Worm (Caenorhabditis elegans): ENCODE data around the gene gbas-1.

Gene gbas-1

ce11 chrII:2483507-2483906 is 21.2 kb upstream of the gbas-1 start, which contains the start of gene F53G2.13:
Gene F53G2.13, plus strand, starts transcription at chrII:2483807.
- TF ChIP-seq ceh-2 (tag; optimal IDR thresholded peaks at IDR 0.05) (no peak), ceh-19 (GFP tag; optimal IDR thresholded peaks at IDR 0.05) (no peak), hlh-30 (tag; optimal IDR thresholded peaks at IDR 0.05; ENCODE audit: insufficient read depth) (no peak), lin-11 (tag; optimal IDR thresholded peaks at IDR 0.05) (no peak), ceh-22 (tag; optimal IDR thresholded peaks at IDR 0.05) (no peak), unc-3 (GFP tag; conservative IDR thresholded peaks at IDR 0.05) (no peak), unc-3 (tag; optimal IDR thresholded peaks at IDR 0.05) (no peak), elt-2 (tag; optimal IDR thresholded peaks at IDR 0.05) (no peak), hlh-6 (tag; optimal IDR thresholded peaks at IDR 0.05) (no peak), ceh-18 (tag; optimal IDR thresholded peaks at IDR 0.05) (no peak), pag-3 (tag; optimal IDR thresholded peaks at IDR 0.05; ENCODE audit: borderline replicate concordance) (no peak), hlh-8 (tag; optimal IDR thresholded peaks at IDR 0.05) (no peak), syd-9 (tag; optimal IDR thresholded peaks at IDR 0.05) (no peak), zip-5 (tag; optimal IDR thresholded peaks at IDR 0.05) (no peak), odd-2 (tag; optimal IDR thresholded peaks at IDR 0.05) (no peak), T23F11.4 (GFP tag; optimal IDR thresholded peaks at IDR 0.05) (no peak), ceh-6 (GFP tag; optimal IDR thresholded peaks at IDR 0.05) (no peak)

ce11 chrII:2488386-2488785 is 16.3 kb upstream of the gbas-1 start, which contains the start of gene F53G2.1:
Gene F53G2.1, plus strand, starts transcription at chrII:2488686.
- TF ChIP-seq pha-2 (tag; optimal IDR thresholded peaks at IDR 0.05) (no peak), hlh-8 (tag; optimal IDR thresholded peaks at IDR 0.05) (no peak), ceh-34 (tag; optimal IDR thresholded peaks at IDR 0.05) (no peak), lim-6 (tag; optimal IDR thresholded peaks at IDR 0.05) (no peak), ttx-3 (tag; optimal IDR thresholded peaks at IDR 0.05) (no peak), elt-4 (tag; optimal IDR thresholded peaks at IDR 0.05) (no peak), K02D7.2 (tag; optimal IDR thresholded peaks at IDR 0.05) (no peak), mec-3 (tag; optimal IDR thresholded peaks at IDR 0.05; ENCODE audit: borderline replicate concordance) (no peak), ceh-48 (tag; optimal IDR thresholded peaks at IDR 0.05) (no peak), hlh-13 (GFP tag; optimal IDR thresholded peaks at IDR 0.05) (no peak), fkh-6 (tag; optimal IDR thresholded peaks at IDR 0.05) (no peak), rnt-1 (tag; optimal IDR thresholded peaks at IDR 0.05) (no peak), sox-4 (tag; optimal IDR thresholded peaks at IDR 0.05) (no peak), nhr-232 (tag; optimal IDR thresholded peaks at IDR 0.05) (no peak), dve-1 (tag; optimal IDR thresholded peaks at IDR 0.05) (no peak)

ce11 chrII:2503703-2504430 is 811 bp upstream of the gbas-1 start:
- no peak for TF ChIP-seq C38D4.7 (GFP tag; optimal IDR thresholded peaks at IDR 0.05)
- no peak for TF ChIP-seq zip-5 (tag; optimal IDR thresholded peaks at IDR 0.05)
- peak; percentile 84 for TF ChIP-seq elt-2 (tag; optimal IDR thresholded peaks at IDR 0.05)

- TF ChIP-seq ztf-16 (tag; optimal IDR thresholded peaks at IDR 0.05), result no peak
These were observed 13.8 kb downstream of the gbas-1 start for ce11 chrII:2518487-2518886.

- TF ChIP-seq fkh-6 (tag; optimal IDR thresholded peaks at IDR 0.05) (no peak), rnt-1 (tag; optimal IDR thresholded peaks at IDR 0.05) (no peak), dve-1 (tag; optimal IDR thresholded peaks at IDR 0.05) (no peak)
These were observed 17.3 kb downstream of the gbas-1 start, which contains the start of gene bath-13 for ce11 chrII:2521960-2522359. Gene bath-13, minus strand, starts transcription at chrII:2522060.
